Fruit fly (Drosophila melanogaster) whole organism, adult: ENCODE results near the gene Pfrx.

ENCODE experiments used
- CG11617 ChIP-seq: fragments of 200-800 bp; sonication (Bioruptor generic); optimal IDR thresholded peaks from 2 replicates; lab custom pipeline; 2017; ENCODE audit warnings: mild to moderate bottlenecking, missing biosample characterization, missing genetic modification reagents, missing genetic modification characterization
- CG14711 ChIP-seq: fragments of 200-800 bp; sonication (Bioruptor generic); optimal IDR thresholded peaks from 2 replicates; lab custom pipeline; 2018; ENCODE audit warnings: missing biosample characterization, mild to moderate bottlenecking, missing genetic modification characterization, moderate library complexity
- CG1620 ChIP-seq: fragments of 200-800 bp; sonication (Bioruptor generic); optimal IDR thresholded peaks from 2 replicates; lab custom pipeline; 2016; ENCODE audit warnings: missing biosample characterization, missing genetic modification characterization
- CG7101 ChIP-seq: fragments of 200-800 bp; sonication (Bioruptor generic); optimal IDR thresholded peaks from 2 replicates; lab custom pipeline; 2018; ENCODE audit warnings: missing biosample characterization, mild to moderate bottlenecking, missing genetic modification characterization, moderate library complexity
- Crg-1 ChIP-seq: fragments of 200-800 bp; sonication (Bioruptor generic); optimal IDR thresholded peaks from 2 replicates; lab custom pipeline; 2016; ENCODE audit warnings: missing biosample characterization, missing genetic modification characterization
- kay ChIP-seq: fragments of 200-800 bp; sonication (Bioruptor generic); peaks from one replicate; lab custom pipeline; 2016; ENCODE audit warnings: missing biosample characterization, missing genetic modification characterization, borderline replicate concordance
- pad ChIP-seq: fragments of 200-800 bp; sonication (Bioruptor generic); optimal IDR thresholded peaks from 3 replicates; lab custom pipeline; 2017; ENCODE audit warnings: missing biosample characterization, missing genetic modification characterization, mild to moderate bottlenecking, moderate library complexity, missing genetic modification reagents
- tj ChIP-seq: fragments of 200-800 bp; sonication (Bioruptor generic); optimal IDR thresholded peaks from 3 replicates; lab custom pipeline; 2017; ENCODE audit warnings: missing biosample characterization, mild to moderate bottlenecking, missing genetic modification characterization, moderate library complexity

- no peak for TF ChIP-seq CG14711 (tag; lab: Kevin White, UChicago)
- TF ChIP-seq tj (GFP tag; lab: Kevin White, UChicago), result no peak
- TF ChIP-seq pad (GFP tag; lab: Kevin White, UChicago), result no peak
- no peak for TF ChIP-seq Crg-1
- TF ChIP-seq CG11617 (GFP tag; lab: Kevin White, UChicago), result no peak
- TF ChIP-seq CG1620 (GFP tag; lab: Kevin White, UChicago), result no peak
- no peak for TF ChIP-seq CG7101 (tag; lab: Kevin White, UChicago)
- no peak for TF ChIP-seq kay (GFP tag; lab: Kevin White, UChicago)
Observed at dm6 chrX:19546658-19547038, 51.3 kb downstream of the Pfrx start.
